Fruit fly (Drosophila melanogaster): ENCODE data around the gene CG17327.

DNA sequence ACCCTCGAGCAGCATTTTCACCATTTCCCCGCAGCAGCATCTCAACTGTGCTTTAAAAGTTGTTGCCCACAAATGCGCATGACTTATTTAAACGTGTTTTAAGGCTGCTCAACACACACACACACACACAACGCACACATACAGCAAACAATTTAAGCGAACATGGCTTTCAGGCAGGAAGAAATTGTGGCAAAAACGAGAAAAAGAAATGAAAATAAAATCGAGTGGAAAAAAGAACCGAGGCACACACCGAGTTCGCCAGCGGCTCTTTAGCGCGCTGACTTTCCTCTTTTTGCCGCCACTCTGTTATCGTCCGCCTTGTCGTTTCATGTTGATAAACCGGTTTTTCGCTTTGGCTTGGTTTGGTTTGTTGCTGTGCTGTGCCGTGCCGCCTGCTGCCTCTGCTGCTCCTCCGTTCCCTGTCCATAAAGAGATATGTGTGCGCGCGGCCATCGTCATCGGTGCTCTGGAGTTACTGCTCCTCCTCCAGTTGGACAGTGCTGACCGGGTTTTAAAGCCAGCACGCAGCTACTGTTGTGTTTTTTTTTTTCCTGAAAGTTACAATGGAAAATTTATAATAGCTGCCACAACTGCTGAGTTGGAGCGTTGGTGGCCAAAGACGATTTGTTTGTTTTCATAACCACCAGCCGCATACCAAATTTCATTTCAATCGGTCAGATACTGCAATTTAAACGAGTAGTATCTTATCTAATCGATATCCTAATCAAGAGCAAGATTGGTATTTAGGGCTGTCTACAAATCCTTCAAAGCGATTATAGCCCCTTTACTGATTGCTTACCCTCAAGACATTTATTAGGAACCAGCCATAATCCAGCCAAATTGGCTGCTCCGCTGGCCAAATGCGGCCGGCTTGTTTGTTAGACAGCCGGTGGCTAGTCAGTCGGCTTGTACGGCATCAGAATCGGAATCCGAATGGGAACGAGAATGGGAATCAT is 18.6 kb upstream of the CG17327 start:
- no peak for TF ChIP-seq lola (GFP tag; optimal IDR thresholded peaks at IDR 0.05)
- no peak for TF ChIP-seq Abd-B (GFP tag; optimal IDR thresholded peaks at IDR 0.05)
- no peak for TF ChIP-seq Hr78 (GFP tag; optimal IDR thresholded peaks at IDR 0.05)
- no peak for TF ChIP-seq usp (GFP tag; optimal IDR thresholded peaks at IDR 0.05)
